Worm (Caenorhabditis elegans): ENCODE measurements around the gene F47B8.10.

F47B8.10 gene

ce11 chrV:14350949-14351348 lies 9.2 kb downstream of the F47B8.10 start (continued):
- TF ChIP-seq blmp-1 (tag; optimal IDR thresholded peaks at IDR 0.05), result no peak
- no peak for TF ChIP-seq mls-2 (tag; optimal IDR thresholded peaks at IDR 0.05)

- no peak for TF ChIP-seq ces-1 (GFP tag; optimal IDR thresholded peaks at IDR 0.05)
- TF ChIP-seq nhr-28 (tag; optimal IDR thresholded peaks at IDR 0.05), result no peak
- TF ChIP-seq hlh-1 (tag; optimal IDR thresholded peaks at IDR 0.05), result no peak
- no peak for TF ChIP-seq sem-2 (GFP tag; optimal IDR thresholded peaks at IDR 0.05)
- no peak for TF ChIP-seq pha-4 (tag; optimal IDR thresholded peaks at IDR 0.05)
- no peak for TF ChIP-seq nhr-12 (tag; optimal IDR thresholded peaks at IDR 0.05)
- no peak for TF ChIP-seq elt-1 (tag; optimal IDR thresholded peaks at IDR 0.05; ENCODE audit: borderline replicate concordance, insufficient read depth)
- TF ChIP-seq ceh-83 (GFP tag; optimal IDR thresholded peaks at IDR 0.05), result no peak
Measured at ce11 chrV:14351629-14352028, 9.9 kb downstream of the F47B8.10 start, which contains the start of gene vha-13. Gene vha-13, plus strand, starts transcription at chrV:14351709.

- TF ChIP-seq drap-1 (GFP tag; optimal IDR thresholded peaks at IDR 0.05) (peak; percentile 26), snpc-4 (tag; optimal IDR thresholded peaks at IDR 0.05) (no peak)
Measured at ce11 chrV:14352032-14352431, 10.3 kb downstream of the F47B8.10 start.

ce11 chrV:14354258-14354877 lies 12.6 kb downstream of the F47B8.10 start, which contains the start of gene Y49A3A.3:
Gene Y49A3A.3, plus strand, starts transcription at chrV:14354410.
- TF ChIP-seq nhr-12 (tag; optimal IDR thresholded peaks at IDR 0.05), result no peak
- no peak for TF ChIP-seq pha-4 (tag; optimal IDR thresholded peaks at IDR 0.05)
- TF ChIP-seq snpc-4 (tag; optimal IDR thresholded peaks at IDR 0.05), result no peak
- TF ChIP-seq unc-39 (tag; optimal IDR thresholded peaks at IDR 0.05), result no peak
- TF ChIP-seq ham-2 (GFP tag; optimal IDR thresholded peaks at IDR 0.05), result no peak
- no peak for TF ChIP-seq nhr-2 (tag; optimal IDR thresholded peaks at IDR 0.05)
- no peak for TF ChIP-seq ztf-11 (tag; optimal IDR thresholded peaks at IDR 0.05)
- no peak for TF ChIP-seq nhr-28 (tag; optimal IDR thresholded peaks at IDR 0.05)
- no peak for TF ChIP-seq nhr-237 (tag; optimal IDR thresholded peaks at IDR 0.05)
- TF ChIP-seq zip-8 (tag; optimal IDR thresholded peaks at IDR 0.05), result no peak
- no peak for TF ChIP-seq mep-1 (tag; optimal IDR thresholded peaks at IDR 0.05)
- no peak for TF ChIP-seq lsy-2 (tag; optimal IDR thresholded peaks at IDR 0.05)
- no peak for TF ChIP-seq ceh-43 (GFP tag; optimal IDR thresholded peaks at IDR 0.05)
- TF ChIP-seq elt-3 (tag; optimal IDR thresholded peaks at IDR 0.05), result no peak
- TF ChIP-seq mab-5 (tag; optimal IDR thresholded peaks at IDR 0.05), result no peak
- TF ChIP-seq lin-13 (tag; optimal IDR thresholded peaks at IDR 0.05), result no peak

- no peak for TF ChIP-seq sem-2 (GFP tag; optimal IDR thresholded peaks at IDR 0.05)
- TF ChIP-seq ceh-39 (tag; optimal IDR thresholded peaks at IDR 0.05), result peak; percentile 25
- peak; percentile 72 for TF ChIP-seq nhr-237 (tag; optimal IDR thresholded peaks at IDR 0.05)
- TF ChIP-seq ces-1 (GFP tag; optimal IDR thresholded peaks at IDR 0.05), result peak; percentile 80
- no peak for TF ChIP-seq blmp-1 (tag; optimal IDR thresholded peaks at IDR 0.05)
- peak; percentile 12 for TF ChIP-seq drap-1 (GFP tag; optimal IDR thresholded peaks at IDR 0.05)
- TF ChIP-seq lsy-2 (tag; optimal IDR thresholded peaks at IDR 0.05), result peak; percentile 79
- TF ChIP-seq pha-4 (tag; optimal IDR thresholded peaks at IDR 0.05), result peak; percentile 77
- no peak for TF ChIP-seq ceh-83 (GFP tag; optimal IDR thresholded peaks at IDR 0.05)
- TF ChIP-seq unc-120 (tag; optimal IDR thresholded peaks at IDR 0.05; ENCODE audit: poor library complexity, severe bottlenecking), result peak; percentile 7
- TF ChIP-seq hlh-1 (tag; optimal IDR thresholded peaks at IDR 0.05), result peak; percentile 23
- TF ChIP-seq sptf-1 (tag; optimal IDR thresholded peaks at IDR 0.05), result peak; percentile 53
- peak; percentile 74 for TF ChIP-seq lin-13 (tag; optimal IDR thresholded peaks at IDR 0.05)
- TF ChIP-seq nhr-2 (tag; optimal IDR thresholded peaks at IDR 0.05), result no peak
- TF ChIP-seq mep-1 (tag; optimal IDR thresholded peaks at IDR 0.05), result peak; percentile 36
- TF ChIP-seq ham-2 (GFP tag; optimal IDR thresholded peaks at IDR 0.05), result no peak
Measured at ce11 chrV:14355738-14356368, 14.1 kb downstream of the F47B8.10 start, which contains the start of gene cyn-1. Gene cyn-1, plus strand, starts transcription at chrV:14356076.

ce11 chrV:14358577-14358976 lies 16.8 kb downstream of the F47B8.10 start, which contains the start of gene Y49A3A.4:
Gene Y49A3A.4, minus strand, starts transcription at chrV:14358890.
- TF ChIP-seq flh-1 (GFP tag; optimal IDR thresholded peaks at IDR 0.05) (no peak), nhr-2 (tag; optimal IDR thresholded peaks at IDR 0.05) (no peak), lsy-2 (tag; optimal IDR thresholded peaks at IDR 0.05) (no peak), snpc-4 (tag; optimal IDR thresholded peaks at IDR 0.05) (no peak), elt-3 (tag; optimal IDR thresholded peaks at IDR 0.05) (no peak), M03D4.4 (tag; optimal IDR thresholded peaks at IDR 0.05) (no peak), tbx-8 (GFP tag; optimal IDR thresholded peaks at IDR 0.05) (no peak), drap-1 (GFP tag; optimal IDR thresholded peaks at IDR 0.05) (no peak), bed-3 (GFP tag; optimal IDR thresholded peaks at IDR 0.05) (no peak)
